Fruit fly (Drosophila melanogaster): Measurements from ENCODE around the gene CG10232.

DNA sequence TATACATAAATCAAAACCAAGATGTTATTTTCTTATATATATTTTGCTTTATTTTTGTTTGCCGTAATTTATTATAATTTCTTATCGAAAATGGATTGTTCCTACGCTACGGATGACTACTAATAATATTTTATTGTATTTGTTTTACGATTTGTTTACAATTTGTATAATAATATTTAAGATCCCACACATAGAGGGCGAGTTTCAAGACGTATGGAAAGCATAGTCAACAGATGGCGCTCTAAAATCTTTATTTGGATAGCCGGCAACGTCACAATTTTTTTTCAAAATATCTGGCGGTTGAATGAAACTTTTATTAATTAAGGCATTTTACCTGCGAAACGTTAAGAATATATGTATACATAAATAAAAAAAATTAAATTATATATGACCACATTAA lies 511 bp upstream of the CG10232 start:
- TF ChIP-seq pan (optimal IDR thresholded peaks at IDR 0.05) (no peak), Dll (optimal IDR thresholded peaks at IDR 0.05) (no peak), psq (optimal IDR thresholded peaks at IDR 0.05) (no peak), usp (GFP tag; optimal IDR thresholded peaks at IDR 0.05) (no peak)

Data from whole organism.